Fruit fly (Drosophila melanogaster): ENCODE results near the gene RhoGDI.

DNA sequence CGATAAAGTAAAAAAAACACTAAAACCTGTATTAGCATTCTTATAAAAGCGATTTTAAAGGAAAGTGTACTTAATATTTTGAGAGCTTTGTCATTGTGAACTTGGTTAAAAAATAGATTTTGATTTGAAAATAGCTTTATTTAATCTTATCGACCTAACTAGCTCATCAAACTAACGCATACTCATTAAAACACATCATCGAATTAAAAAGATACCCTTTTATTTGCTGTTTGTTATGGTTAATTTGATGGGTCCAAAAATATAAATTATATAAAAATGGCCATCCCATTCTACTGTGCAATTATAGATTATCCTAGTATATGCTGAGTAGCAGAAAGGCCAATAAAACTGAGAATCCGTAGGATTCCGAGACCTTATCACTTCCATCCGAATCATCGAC is 22.5 kb downstream of the RhoGDI start, which contains the start of gene CG32219:
- TF ChIP-seq CG17806 (tag; optimal IDR thresholded peaks at IDR 0.05) (no peak), gl (tag; optimal IDR thresholded peaks at IDR 0.05) (no peak), EcR (GFP tag; optimal IDR thresholded peaks at IDR 0.05) (no peak), rn (GFP tag; IDR thresholded peaks at IDR 0.05) (no peak), CG4496 (GFP tag; IDR thresholded peaks at IDR 0.05) (no peak), CG8301 (tag; optimal IDR thresholded peaks at IDR 0.05) (no peak), CG12605 (GFP tag; IDR thresholded peaks at IDR 0.05) (no peak), CG10348 (GFP tag; IDR thresholded peaks at IDR 0.05) (no peak), CG13204 (GFP tag; optimal IDR thresholded peaks at IDR 0.05) (no peak), CG14655 (GFP tag; optimal IDR thresholded peaks at IDR 0.05) (no peak), Pif1B (GFP tag; optimal IDR thresholded peaks at IDR 0.05) (no peak), Pif1A (GFP tag; optimal IDR thresholded peaks at IDR 0.05) (no peak), Ets98B (GFP tag; IDR thresholded peaks at IDR 0.05) (no peak)
